Fruit fly (Drosophila melanogaster): ENCODE results near the gene CG13907.
"Not testable (repeated sequence)": the region's sequence is repeated elsewhere in the genome, so short reads cannot be mapped to it uniquely, and the experiment has no call there.

Gene CG13907

DNA sequence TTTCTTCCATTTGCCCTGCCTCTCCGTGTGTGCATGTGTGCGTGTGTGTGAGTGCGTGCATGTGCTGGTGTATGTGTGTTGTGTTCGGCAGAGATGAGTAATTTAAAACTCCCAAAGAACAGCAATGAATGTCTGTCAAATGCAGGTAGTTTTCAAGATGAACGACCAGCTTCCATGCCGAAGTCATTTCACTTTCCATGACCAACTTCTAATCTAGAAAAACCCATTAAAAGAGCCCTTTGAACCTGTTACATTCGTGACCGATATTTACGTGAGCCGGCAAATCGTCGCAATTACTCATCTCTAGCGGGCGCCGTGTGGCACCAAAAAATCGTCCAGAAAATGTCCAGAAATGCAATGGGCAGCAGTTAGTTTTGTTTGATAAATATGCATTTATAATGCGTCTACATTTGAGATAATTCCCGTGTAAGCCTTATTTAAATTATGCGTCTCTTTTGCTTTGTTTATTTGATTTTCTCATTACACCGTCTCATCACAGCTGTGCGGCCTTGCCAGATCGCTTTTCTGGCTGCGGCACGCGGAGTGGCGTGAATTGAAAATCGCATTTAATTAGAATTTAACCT is 9.3 kb downstream of the CG13907 start (continued):
- TF ChIP-seq CG1621 (tag; optimal IDR thresholded peaks at IDR 0.05) (no peak), achi (GFP tag; optimal IDR thresholded peaks at IDR 0.05) (peak; percentile 67), topi (GFP tag; optimal IDR thresholded peaks at IDR 0.05) (peak; percentile 40), esn (GFP tag; optimal IDR thresholded peaks at IDR 0.05) (peak; percentile 76), acj6 (GFP tag; optimal IDR thresholded peaks at IDR 0.05) (peak; percentile 51), CG15336 (GFP tag; IDR thresholded peaks at IDR 0.05) (no peak), dsx (GFP tag; optimal IDR thresholded peaks at IDR 0.05; ENCODE audit: poor library complexity, severe bottlenecking) (no peak), CG4318 (GFP tag; optimal IDR thresholded peaks at IDR 0.05) (no peak), CG8319 (GFP tag; optimal IDR thresholded peaks at IDR 0.05) (peak; percentile 34), pdm3 (GFP tag; optimal IDR thresholded peaks at IDR 0.05) (peak; percentile 44), salr (GFP tag; optimal IDR thresholded peaks at IDR 0.05) (peak in 1 of 2 experiments; percentile 22), vri (GFP tag; optimal IDR thresholded peaks at IDR 0.05) (peak; percentile 22), CG11762 (GFP tag; optimal IDR thresholded peaks at IDR 0.05; ENCODE audit: insufficient read depth) (peak; percentile 30), OdsH (GFP tag; optimal IDR thresholded peaks at IDR 0.05) (peak; percentile 59)

DNA sequence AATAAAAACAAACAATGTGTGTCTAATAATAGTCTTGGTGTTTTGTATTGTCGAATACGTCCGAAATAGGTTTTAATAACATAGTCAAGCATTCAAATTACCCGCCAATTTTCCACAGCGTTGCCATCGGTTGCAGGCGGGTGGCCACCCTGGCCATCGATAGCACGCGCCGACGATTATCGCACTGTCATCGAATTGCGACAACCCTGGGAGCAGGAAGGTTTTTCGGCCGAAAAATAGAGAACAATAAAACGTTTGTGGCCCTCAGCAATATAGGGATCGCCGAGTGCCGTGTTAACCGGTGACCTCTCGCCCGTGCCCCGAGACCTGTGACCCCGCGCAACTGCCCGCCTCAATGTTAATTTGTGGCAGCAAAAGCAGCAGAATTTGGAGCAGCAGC is 10.1 kb downstream of the CG13907 start, which contains the start of gene Usp10:
Usp10 (plus strand) TSS at position 187 of the 400 bp plus-strand sequence.
- peak; percentile 35 for TF ChIP-seq Sox14 (GFP tag; optimal IDR thresholded peaks at IDR 0.05)
- TF ChIP-seq CG8632 (GFP tag; optimal IDR thresholded peaks at IDR 0.05), result no peak
- TF ChIP-seq CG6792 (GFP tag; optimal IDR thresholded peaks at IDR 0.05), result no peak
- peak; percentile 39 for TF ChIP-seq Eip78C (GFP tag)
- TF ChIP-seq CG3032 (tag; optimal IDR thresholded peaks at IDR 0.05), result no peak
- TF ChIP-seq Ets96B (tag; optimal IDR thresholded peaks at IDR 0.05), result no peak
- no peak for TF ChIP-seq CG3919 (GFP tag; optimal IDR thresholded peaks at IDR 0.05)
- no peak for TF ChIP-seq CG9139 (GFP tag; optimal IDR thresholded peaks at IDR 0.05)
- TF ChIP-seq Hr38 (GFP tag; optimal IDR thresholded peaks at IDR 0.05), result no peak
- no peak for TF ChIP-seq CG32006 (GFP tag; optimal IDR thresholded peaks at IDR 0.05)
- TF ChIP-seq Sox102F (GFP tag; optimal IDR thresholded peaks at IDR 0.05), result no peak
- no peak for TF ChIP-seq CG10669 (GFP tag; optimal IDR thresholded peaks at IDR 0.05)
- TF ChIP-seq Eip93F (GFP tag; optimal IDR thresholded peaks at IDR 0.05), result no peak
- peak; percentile 84 for TF ChIP-seq svp (GFP tag)
- TF ChIP-seq fd85E (GFP tag; optimal IDR thresholded peaks at IDR 0.05), result no peak
- TF ChIP-seq achi (GFP tag; optimal IDR thresholded peaks at IDR 0.05), result no peak
- no peak for TF ChIP-seq Lpt (GFP tag; optimal IDR thresholded peaks at IDR 0.05)
- TF ChIP-seq CG6276 (GFP tag; optimal IDR thresholded peaks at IDR 0.05), result no peak

DNA sequence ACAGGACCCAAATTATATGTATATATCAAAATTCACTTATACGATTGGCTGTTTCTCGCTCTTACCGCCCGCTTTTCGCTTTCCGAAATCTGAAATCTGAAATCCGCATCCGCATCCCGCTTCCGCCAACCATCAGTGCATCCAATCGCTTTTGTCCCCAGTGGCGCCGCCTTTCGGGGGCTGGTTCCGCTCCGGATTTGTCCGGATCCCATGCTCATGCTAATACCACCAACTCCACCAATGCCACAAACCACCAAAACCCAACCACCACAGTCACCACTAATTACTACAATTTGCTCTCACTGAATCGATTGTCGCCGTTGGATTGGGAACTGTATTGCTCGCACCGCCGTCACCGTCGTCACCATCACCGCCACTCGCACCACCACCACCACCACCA is 13.0 kb downstream of the CG13907 start:
- no peak for TF ChIP-seq CG3032 (tag; optimal IDR thresholded peaks at IDR 0.05)
- no peak for TF ChIP-seq CG8319 (GFP tag; optimal IDR thresholded peaks at IDR 0.05)
- TF ChIP-seq CG10631 (GFP tag; optimal IDR thresholded peaks at IDR 0.05), result no peak
- TF ChIP-seq CG7368 (GFP tag; optimal IDR thresholded peaks at IDR 0.05), result no peak
- no peak for TF ChIP-seq net (GFP tag; optimal IDR thresholded peaks at IDR 0.05)
- no peak for TF ChIP-seq Eip93F (GFP tag; optimal IDR thresholded peaks at IDR 0.05)
- TF ChIP-seq lz (GFP tag; optimal IDR thresholded peaks at IDR 0.05), result no peak
- no peak for TF ChIP-seq CG8119 (GFP tag; IDR thresholded peaks at IDR 0.05)
- TF ChIP-seq svp (GFP tag), result no peak
- no peak for TF ChIP-seq cyc (GFP tag; optimal IDR thresholded peaks at IDR 0.05)
- no peak for TF ChIP-seq CG11762 (GFP tag; optimal IDR thresholded peaks at IDR 0.05; ENCODE audit: insufficient read depth)

DNA sequence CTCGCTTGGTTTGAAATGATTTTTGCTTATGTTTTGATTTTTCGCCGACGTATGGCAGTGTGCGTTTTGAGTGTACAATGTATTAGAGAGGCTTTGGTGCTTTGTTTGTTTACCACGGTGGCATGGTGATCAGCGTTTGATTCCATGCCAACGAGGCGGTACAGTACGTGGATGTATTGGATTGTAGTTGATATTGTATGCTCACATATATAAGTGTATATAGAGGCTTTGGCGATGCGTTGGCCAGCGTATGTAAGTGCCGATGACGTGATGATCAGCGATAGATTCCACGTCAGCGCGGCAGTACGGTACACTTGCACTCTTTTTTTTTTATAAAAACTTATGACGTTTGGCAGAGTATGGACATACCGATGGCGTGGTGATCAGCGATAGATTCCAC is 16.7 kb downstream of the CG13907 start, which contains the start of gene CG12502:
CG12502 (plus strand) TSS at position 301 of the 400 bp plus-strand sequence.
- not testable (repeated sequence) for TF ChIP-seq CG32006 (GFP tag; optimal IDR thresholded peaks at IDR 0.05); dsx (GFP tag; optimal IDR thresholded peaks at IDR 0.05; ENCODE audit: poor library complexity, severe bottlenecking); cyc (GFP tag; optimal IDR thresholded peaks at IDR 0.05)
